Worm (Caenorhabditis elegans) whole organism, L3 larva: ENCODE data around the gene clec-123.

Source experiments
- R02D3.7 ChIP-seq: fragments of 150-350 bp; optimal IDR thresholded peaks from 2 replicates; lab custom pipeline; 2014; ENCODE audit warnings: missing biosample characterization, missing genetic modification characterization
- ZK546.5 ChIP-seq: sonication (generic microtip); optimal IDR thresholded peaks from 2 replicates; lab custom pipeline; 2017; ENCODE audit warnings: missing biosample characterization, missing genetic modification characterization
- aly-2 ChIP-seq: fragments of 150-350 bp; optimal IDR thresholded peaks from 2 replicates; lab custom pipeline; 2014; ENCODE audit warnings: missing biosample characterization, missing genetic modification characterization
- ama-1 ChIP-seq: fragments of 150-350 bp; optimal IDR thresholded peaks from 2 replicates; lab custom pipeline; 2018
- ceh-28 ChIP-seq: fragments of 150-350 bp; optimal IDR thresholded peaks from 2 replicates; lab custom pipeline; 2014; ENCODE audit warnings: missing biosample characterization, missing genetic modification reagents, missing genetic modification characterization
- ceh-82 ChIP-seq: fragments of 150-350 bp; optimal IDR thresholded peaks from 2 replicates; lab custom pipeline; 2014; ENCODE audit warnings: missing biosample characterization, missing genetic modification characterization
- ceh-9 ChIP-seq: sonication (generic microtip); optimal IDR thresholded peaks from 2 replicates; lab custom pipeline; 2018; ENCODE audit warnings: missing biosample characterization, missing genetic modification characterization
- daf-12 ChIP-seq: fragments of 150-350 bp; optimal IDR thresholded peaks from 2 replicates; lab custom pipeline; 2014; ENCODE audit warnings: missing biosample characterization, missing genetic modification reagents, missing genetic modification characterization
- elt-1 ChIP-seq: fragments of 150-350 bp; optimal IDR thresholded peaks from 2 replicates; lab custom pipeline; 2014; ENCODE audit warnings: missing biosample characterization, missing genetic modification characterization
- elt-2 ChIP-seq: sonication (generic microtip); optimal IDR thresholded peaks from 2 replicates; lab custom pipeline; 2016; ENCODE audit warnings: missing genetic modification reagents, mild to moderate bottlenecking, missing genetic modification characterization, missing compliant biosample characterization
- elt-3 ChIP-seq, 3 experiments: fragments of 150-350 bp in 1 of 3; sonication (generic microtip) in 2 of 3; optimal IDR thresholded peaks; 2 replicates in 2 of 3; 4 replicates in 1 of 3; lab custom pipeline; 2014 to 2017; ENCODE audit warnings: missing biosample characterization in 3 of 3, missing genetic modification characterization in 3 of 3
- eor-1 ChIP-seq, 2 experiments: fragments of 150-350 bp; optimal IDR thresholded peaks; 2 replicates each; lab custom pipeline; 2014 to 2018; ENCODE audit warnings: missing biosample characterization in 2 of 2, missing genetic modification characterization in 2 of 2
- fkh-10 ChIP-seq: sonication (generic microtip); optimal IDR thresholded peaks from 2 replicates; lab custom pipeline; 2017; ENCODE audit warnings: missing biosample characterization, missing genetic modification reagents, missing genetic modification characterization
- fkh-2 ChIP-seq: fragments of 150-350 bp; optimal IDR thresholded peaks from 2 replicates; lab custom pipeline; 2014; ENCODE audit warnings: missing biosample characterization, missing genetic modification reagents, missing genetic modification characterization
- fos-1 ChIP-seq: fragments of 150-350 bp; optimal IDR thresholded peaks from 2 replicates; lab custom pipeline; 2014; ENCODE audit warnings: missing biosample characterization, missing genetic modification characterization
- lin-15B ChIP-seq: fragments of 150-350 bp; optimal IDR thresholded peaks from 2 replicates; lab custom pipeline; 2014; ENCODE audit warnings: missing biosample characterization, missing genetic modification characterization
- lin-39 ChIP-seq: fragments of 150-350 bp; optimal IDR thresholded peaks from 2 replicates; lab custom pipeline; 2018; ENCODE audit warnings: missing biosample characterization, missing genetic modification reagents, missing genetic modification characterization
- mml-1 ChIP-seq: fragments of 150-350 bp; sonication (generic microtip); optimal IDR thresholded peaks from 3 replicates; lab custom pipeline; 2014; ENCODE audit warnings: missing biosample characterization, missing genetic modification characterization
- nfya-1 ChIP-seq: sonication (generic microtip); optimal IDR thresholded peaks from 2 replicates; lab custom pipeline; 2017; ENCODE audit warnings: missing genetic modification characterization, mild to moderate bottlenecking, missing compliant biosample characterization, antibody characterized with exemption, moderate library complexity; ENCODE audit not compliant: insufficient read depth
- nhr-12 ChIP-seq: fragments of 150-350 bp; optimal IDR thresholded peaks from 2 replicates; lab custom pipeline; 2014; ENCODE audit warnings: missing biosample characterization, missing genetic modification characterization
- nhr-23 ChIP-seq: fragments of 150-350 bp; optimal IDR thresholded peaks from 2 replicates; lab custom pipeline; 2014; ENCODE audit warnings: missing biosample characterization, missing genetic modification reagents, missing genetic modification characterization
- nhr-25 ChIP-seq: sonication (generic microtip); optimal IDR thresholded peaks from 2 replicates; lab custom pipeline; 2017; ENCODE audit warnings: missing biosample characterization, missing genetic modification characterization
- nhr-43 ChIP-seq: sonication (generic microtip); optimal IDR thresholded peaks from 2 replicates; lab custom pipeline; 2016; ENCODE audit warnings: mild to moderate bottlenecking, missing genetic modification characterization, missing compliant biosample characterization; ENCODE audit not compliant: poor library complexity, severe bottlenecking
- nhr-67 ChIP-seq: fragments of 150-350 bp; optimal IDR thresholded peaks from 2 replicates; lab custom pipeline; 2014; ENCODE audit warnings: missing biosample characterization, missing genetic modification characterization
- nhr-76 ChIP-seq: fragments of 150-350 bp; sonication (generic microtip); optimal IDR thresholded peaks from 5 replicates; lab custom pipeline; 2014; ENCODE audit warnings: missing biosample characterization, missing genetic modification characterization
- nhr-77 ChIP-seq: fragments of 150-350 bp; optimal IDR thresholded peaks from 2 replicates; lab custom pipeline; 2014; ENCODE audit warnings: missing biosample characterization, missing genetic modification characterization
- pha-4 ChIP-seq: fragments of 150-350 bp; optimal IDR thresholded peaks from 2 replicates; lab custom pipeline; 2014; ENCODE audit warnings: missing biosample characterization, missing genetic modification reagents, missing genetic modification characterization
- pqm-1 ChIP-seq: fragments of 150-350 bp; optimal IDR thresholded peaks from 2 replicates; lab custom pipeline; 2017; ENCODE audit warnings: missing biosample characterization, missing genetic modification characterization, inconsistent platforms
- sea-2 ChIP-seq: fragments of 150-350 bp; sonication (generic microtip); optimal IDR thresholded peaks from 4 replicates; lab custom pipeline; 2014; ENCODE audit warnings: missing biosample characterization, missing genetic modification reagents, missing genetic modification characterization
- skn-1 ChIP-seq: fragments of 150-350 bp; optimal IDR thresholded peaks from 2 replicates; lab custom pipeline; 2014; ENCODE audit warnings: missing biosample characterization, missing genetic modification characterization
- tbx-2 ChIP-seq: sonication (generic microtip); optimal IDR thresholded peaks from 2 replicates; lab custom pipeline; 2016; ENCODE audit warnings: mild to moderate bottlenecking, missing genetic modification characterization, missing compliant biosample characterization
- unc-39 ChIP-seq: sonication (generic microtip); optimal IDR thresholded peaks from 4 replicates; lab custom pipeline; 2017; ENCODE audit warnings: missing biosample characterization, missing genetic modification characterization
- unc-62 ChIP-seq: fragments of 150-350 bp; sonication (generic microtip); optimal IDR thresholded peaks from 4 replicates; lab custom pipeline; 2014; ENCODE audit warnings: missing biosample characterization, missing genetic modification reagents, missing genetic modification characterization
- ztf-11 ChIP-seq: fragments of 150-350 bp; optimal IDR thresholded peaks from 2 replicates; lab custom pipeline; 2014; ENCODE audit warnings: missing biosample characterization, missing genetic modification characterization
- ztf-4 ChIP-seq: fragments of 150-350 bp; optimal IDR thresholded peaks from 2 replicates; lab custom pipeline; 2014; ENCODE audit warnings: missing biosample characterization, missing genetic modification characterization

clec-123 gene

DNA sequence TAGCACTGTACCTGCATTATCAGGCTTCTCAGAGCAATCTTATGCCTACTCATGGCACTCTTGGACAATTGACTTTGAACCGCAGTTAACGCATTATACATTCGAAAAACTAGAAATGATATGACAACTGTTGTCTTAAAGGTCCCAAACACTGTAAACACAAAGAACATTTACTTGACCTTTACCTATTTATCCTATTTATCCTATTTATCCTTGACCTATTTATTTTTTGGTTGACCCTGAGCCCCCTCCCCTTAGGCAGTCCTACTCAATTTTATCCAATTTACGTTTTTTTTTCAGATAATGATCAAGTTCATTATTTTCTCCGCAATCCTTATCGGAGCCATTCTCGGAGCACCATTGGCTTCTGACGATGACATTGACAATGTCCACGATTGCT, 37.6 kb downstream of the clec-123 start, which contains the start of the genes T10D4.14 and T10D4.19:
T10D4.14 (minus strand) TSS at position 101 of the 400 bp plus-strand sequence.
T10D4.19 (plus strand) TSS at position 304 of the 400 bp plus-strand sequence.
- TF ChIP-seq ztf-4 (tag; lab: Kevin White, UChicago) = no peak
- TF ChIP-seq ama-1 (lab: Kevin White, UChicago) = no peak
- TF ChIP-seq nhr-67 (tag; lab: Kevin White, UChicago) = no peak
- no peak for TF ChIP-seq elt-1 (tag; lab: Kevin White, UChicago)
- TF ChIP-seq ceh-9 = no peak
- no peak for TF ChIP-seq nhr-43 (tag; lab: Kevin White, UChicago)
- no peak for TF ChIP-seq pqm-1 (tag; lab: Kevin White, UChicago)
- TF ChIP-seq lin-15B (tag; lab: Kevin White, UChicago) = no peak
- TF ChIP-seq ceh-82 (tag; lab: Kevin White, UChicago) = no peak

DNA sequence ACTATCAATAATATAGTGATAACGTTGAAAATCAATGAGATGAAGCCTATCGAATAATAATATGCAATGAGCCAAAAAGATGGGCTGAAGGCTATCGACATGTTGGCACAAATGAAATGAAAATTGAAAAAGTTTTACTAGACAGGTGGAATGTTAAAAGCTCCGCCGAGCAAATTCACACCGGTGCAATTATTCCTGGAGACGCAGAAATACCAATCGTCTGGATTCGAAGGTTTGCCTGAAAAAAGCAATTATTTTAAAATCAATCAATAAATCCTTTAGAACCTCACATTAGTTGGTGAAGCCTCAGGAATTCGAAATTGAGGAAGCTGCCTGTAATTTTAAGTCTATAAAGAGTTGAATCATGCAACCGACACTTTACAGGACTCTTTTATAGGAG, 40.3 kb downstream of the clec-123 start, which contains the start of gene sri-32:
sri-32 (minus strand) TSS at position 101 of the 400 bp plus-strand sequence.
- no peak for TF ChIP-seq nfya-1
- no peak for TF ChIP-seq ztf-4 (tag; lab: Kevin White, UChicago)
- TF ChIP-seq unc-62 = no peak
- no peak for TF ChIP-seq ceh-82 (tag; lab: Kevin White, UChicago)
- TF ChIP-seq R02D3.7 (tag; lab: Kevin White, UChicago) = no peak
- TF ChIP-seq unc-39 (tag; lab: Kevin White, UChicago) = no peak
- TF ChIP-seq eor-1 (tag; optimal IDR thresholded peaks at IDR 0.05; lab: Kevin White, UChicago) = no peak
- no peak for TF ChIP-seq skn-1 (tag; lab: Kevin White, UChicago)
- TF ChIP-seq elt-3 (tag; optimal IDR thresholded peaks at IDR 0.05; lab: Kevin White, UChicago) = no peak
- no peak for TF ChIP-seq elt-2 (tag; lab: Kevin White, UChicago)
- TF ChIP-seq ceh-28 (tag; lab: Kevin White, UChicago) = no peak
- TF ChIP-seq ceh-9 = no peak
- no peak for TF ChIP-seq ZK546.5 (tag; lab: Kevin White, UChicago)
- no peak for TF ChIP-seq nhr-43 (tag; lab: Kevin White, UChicago)
- no peak for TF ChIP-seq nhr-23 (tag; lab: Kevin White, UChicago)
- TF ChIP-seq ztf-11 (tag; lab: Kevin White, UChicago) = no peak

DNA sequence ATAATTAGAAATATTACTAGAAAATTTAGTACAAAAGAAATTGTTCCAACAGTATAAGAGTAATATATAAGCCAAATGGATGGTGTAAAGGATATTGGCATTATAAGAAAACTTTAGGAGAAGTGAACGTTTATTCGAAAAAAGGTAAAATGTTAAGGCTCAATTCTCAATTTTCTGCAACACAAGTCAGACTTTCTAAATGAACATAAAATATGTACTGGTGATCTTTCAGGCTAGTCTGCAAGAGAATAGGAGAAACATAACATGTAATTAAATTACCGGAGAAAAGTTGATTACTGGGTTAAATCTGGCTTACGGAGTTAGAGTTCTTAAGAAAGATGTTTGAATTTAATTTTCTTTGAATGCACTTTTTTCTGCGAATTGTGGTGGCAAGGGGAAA, 42.7 kb downstream of the clec-123 start, which contains the start of gene sri-33:
sri-33 (minus strand) TSS at position 101 of the 400 bp plus-strand sequence.
- TF ChIP-seq nhr-76 (no peak), ztf-4 (tag; lab: Kevin White, UChicago) (no peak), ceh-9 (no peak), fos-1 (tag; lab: Kevin White, UChicago) (no peak), nhr-23 (tag; lab: Kevin White, UChicago) (no peak), elt-1 (tag; lab: Kevin White, UChicago) (no peak), daf-12 (tag; lab: Kevin White, UChicago) (no peak), ceh-28 (tag; lab: Kevin White, UChicago) (no peak), elt-2 (tag; lab: Kevin White, UChicago) (no peak), mml-1 (tag; lab: Kevin White, UChicago) (no peak), sea-2 (GFP tag; lab: Kevin White, UChicago) (no peak), fkh-2 (tag; lab: Kevin White, UChicago) (no peak), pha-4 (tag; lab: Kevin White, UChicago) (no peak), lin-39 (tag; lab: Kevin White, UChicago) (no peak), fkh-10 (GFP tag; lab: Kevin White, UChicago) (no peak), skn-1 (tag; lab: Kevin White, UChicago) (no peak), lin-15B (tag; lab: Kevin White, UChicago) (no peak)
- TF ChIP-seq, all 47 proteins: peak for 0

DNA sequence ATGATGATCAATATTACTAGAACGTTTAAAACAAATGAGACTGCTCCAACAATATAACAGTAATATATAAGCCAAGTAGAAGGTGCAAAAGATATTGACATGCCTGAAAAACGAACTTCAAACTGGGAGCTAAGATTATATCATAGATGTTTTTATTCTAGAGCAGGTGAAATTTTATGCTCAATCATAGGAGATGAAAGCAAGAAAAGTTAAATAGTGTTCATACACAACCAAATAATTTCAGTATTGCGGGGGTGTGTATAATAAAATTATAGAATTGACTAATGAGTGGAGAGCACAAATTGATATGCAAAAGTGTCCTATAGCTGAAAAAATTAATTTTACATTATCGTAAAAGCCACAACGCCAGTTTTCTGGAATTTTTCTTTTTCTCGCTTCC, 45.0 kb downstream of the clec-123 start, which contains the start of gene sri-34:
sri-34 (minus strand) TSS at position 101 of the 400 bp plus-strand sequence.
- TF ChIP-seq nhr-77 (tag; lab: Kevin White, UChicago) = no peak
- TF ChIP-seq pha-4 (tag; lab: Kevin White, UChicago) = no peak
- no peak for TF ChIP-seq elt-1 (tag; lab: Kevin White, UChicago)
- no peak for TF ChIP-seq aly-2 (tag; lab: Kevin White, UChicago)
- TF ChIP-seq nhr-12 = no peak
- no peak for TF ChIP-seq skn-1 (tag; lab: Kevin White, UChicago)
- TF ChIP-seq fos-1 (tag; lab: Kevin White, UChicago) = no peak
- no peak for TF ChIP-seq tbx-2 (tag; lab: Kevin White, UChicago)
- no peak for TF ChIP-seq fkh-2 (tag; lab: Kevin White, UChicago)
- no peak for TF ChIP-seq ztf-4 (tag; lab: Kevin White, UChicago)
- TF ChIP-seq fkh-10 (GFP tag; lab: Kevin White, UChicago) = no peak
- no peak for TF ChIP-seq nhr-25 (tag; lab: Kevin White, UChicago)
